Fruit fly (Drosophila melanogaster): ENCODE results near the gene Adk1.

The Adk1 gene

dm6 chr3R:12239166-12239565 is 41.4 kb downstream of the Adk1 start, which contains the start of gene Cyp313a3:
Gene Cyp313a3, minus strand, starts transcription at chr3R:12239266.
- no peak for TF ChIP-seq net (GFP tag; optimal IDR thresholded peaks at IDR 0.05)
- TF ChIP-seq lz (GFP tag; optimal IDR thresholded peaks at IDR 0.05), result no peak
- TF ChIP-seq CG6854 (GFP tag; optimal IDR thresholded peaks at IDR 0.05), result no peak
- TF ChIP-seq CG3032 (tag; optimal IDR thresholded peaks at IDR 0.05), result no peak
- no peak for TF ChIP-seq ss (GFP tag; optimal IDR thresholded peaks at IDR 0.05)
- TF ChIP-seq Hr4 (GFP tag; optimal IDR thresholded peaks at IDR 0.05), result no peak
- no peak for TF ChIP-seq acj6 (GFP tag; optimal IDR thresholded peaks at IDR 0.05)

dm6 chr3R:12244468-12245060 is 46.8 kb downstream of the Adk1 start:
- no peak; the same call in 2 of the 3 replicates for TF ChIP-seq CG6163 (GFP tag; IDR thresholded peaks at IDR 0.05)
- no peak for TF ChIP-seq Eip93F (GFP tag; optimal IDR thresholded peaks at IDR 0.05)
- TF ChIP-seq CG10669 (GFP tag; optimal IDR thresholded peaks at IDR 0.05), result no peak
- TF ChIP-seq CG8119 (GFP tag; IDR thresholded peaks at IDR 0.05), result no peak
- peak; percentile 14 for TF ChIP-seq CG3919 (GFP tag; optimal IDR thresholded peaks at IDR 0.05)
- no peak for TF ChIP-seq CG6854 (GFP tag; optimal IDR thresholded peaks at IDR 0.05)
- peak; percentile 15 for TF ChIP-seq net (GFP tag; optimal IDR thresholded peaks at IDR 0.05)
- peak; percentile 51; the same call in 1 of the 3 replicates for TF ChIP-seq eg (GFP tag; IDR thresholded peaks at IDR 0.05)
- no peak for TF ChIP-seq vri (GFP tag; optimal IDR thresholded peaks at IDR 0.05)
- TF ChIP-seq dsx (GFP tag; optimal IDR thresholded peaks at IDR 0.05; ENCODE audit: poor library complexity, severe bottlenecking), result no peak
- no peak for TF ChIP-seq Hr39 (GFP tag; optimal IDR thresholded peaks at IDR 0.05)
- peak; percentile 99 for TF ChIP-seq svp (GFP tag)
- no peak for TF ChIP-seq Ets96B (tag; optimal IDR thresholded peaks at IDR 0.05)
- TF ChIP-seq CG9139 (GFP tag; optimal IDR thresholded peaks at IDR 0.05), result no peak
- no peak for TF ChIP-seq acj6 (GFP tag; optimal IDR thresholded peaks at IDR 0.05)
- no peak for TF ChIP-seq Lpt (GFP tag; optimal IDR thresholded peaks at IDR 0.05)
- TF ChIP-seq topi (GFP tag; optimal IDR thresholded peaks at IDR 0.05), result peak; percentile 4
- no peak for TF ChIP-seq achi (GFP tag; optimal IDR thresholded peaks at IDR 0.05)
- peak; percentile 27 for TF ChIP-seq CG6276 (GFP tag; optimal IDR thresholded peaks at IDR 0.05)
- TF ChIP-seq Hr38 (GFP tag; optimal IDR thresholded peaks at IDR 0.05), result no peak
- TF ChIP-seq fkh (GFP tag; optimal IDR thresholded peaks at IDR 0.05), result peak; percentile 78

dm6 chr3R:12248243-12248642 is 50.5 kb downstream of the Adk1 start:
- no peak for TF ChIP-seq spab (GFP tag; optimal IDR thresholded peaks at IDR 0.05)
- no peak for TF ChIP-seq Eip75B (GFP tag; optimal IDR thresholded peaks at IDR 0.05)
- no peak for TF ChIP-seq CG15336 (GFP tag; IDR thresholded peaks at IDR 0.05)
- no peak for TF ChIP-seq net (GFP tag; optimal IDR thresholded peaks at IDR 0.05)
- TF ChIP-seq CG3032 (tag; optimal IDR thresholded peaks at IDR 0.05), result no peak
- TF ChIP-seq dac (GFP tag; optimal IDR thresholded peaks at IDR 0.05), result no peak
- no peak for TF ChIP-seq Eip78C (GFP tag)
- TF ChIP-seq OdsH (GFP tag; optimal IDR thresholded peaks at IDR 0.05), result no peak
- no peak for TF ChIP-seq CG34406 (GFP tag; optimal IDR thresholded peaks at IDR 0.05)
- TF ChIP-seq CG8319 (GFP tag; optimal IDR thresholded peaks at IDR 0.05), result no peak
- no peak for TF ChIP-seq Sox15 (GFP tag; optimal IDR thresholded peaks at IDR 0.05)
- no peak for TF ChIP-seq fd59A (GFP tag; optimal IDR thresholded peaks at IDR 0.05)
- TF ChIP-seq CG3919 (GFP tag; optimal IDR thresholded peaks at IDR 0.05), result no peak

Measured in whole organism, prepupa.